Worm (Caenorhabditis elegans) whole organism, L2 larva: ENCODE measurements around the gene cct-7.

Source experiments
- fos-1 ChIP-seq: fragments of 150-350 bp; optimal IDR thresholded peaks from 2 replicates; lab custom pipeline; 2014; ENCODE audit warnings: missing biosample characterization, missing genetic modification characterization
- lin-13 ChIP-seq: fragments of 150-350 bp; optimal IDR thresholded peaks from 2 replicates; lab custom pipeline; 2014; ENCODE audit warnings: missing biosample characterization, missing genetic modification reagents, missing genetic modification characterization
- lsy-2 ChIP-seq, 2 experiments: fragments of 150-350 bp in 1 of 2; sonication (generic microtip) in 1 of 2; optimal IDR thresholded peaks; 2 replicates each; lab custom pipeline; 2014 to 2017; ENCODE audit warnings: missing biosample characterization in 2 of 2, missing genetic modification characterization in 2 of 2
- ztf-4 ChIP-seq: fragments of 150-350 bp; optimal IDR thresholded peaks from 2 replicates; lab custom pipeline; 2014; ENCODE audit warnings: missing biosample characterization, missing genetic modification characterization

- TF ChIP-seq ztf-4 (no peak), lin-13 (GFP tag; lab: Kevin White, UChicago) (no peak), lsy-2 (tag; optimal IDR thresholded peaks at IDR 0.05; lab: Kevin White, UChicago) (no peak), fos-1 (no peak)
Observed at ce11 chrV:1895483-1895882, 23.4 kb downstream of the cct-7 start, which contains the start of gene nphp-2.
